Worm (Caenorhabditis elegans) whole organism, L4/young adult: Measurements from ENCODE around the gene W08F4.10.

Source experiments
- W03F9.2 ChIP-seq: fragments of 150-350 bp; optimal IDR thresholded peaks from 2 replicates; lab custom pipeline; 2014; ENCODE audit warnings: missing biosample characterization, missing genetic modification characterization
- dao-5 ChIP-seq: sonication (generic microtip); optimal IDR thresholded peaks from 2 replicates; lab custom pipeline; 2016; ENCODE audit warnings: missing genotype, missing genetic modification characterization, moderate library complexity, missing compliant biosample characterization
- him-1 ChIP-seq: sonication (generic microtip); optimal IDR thresholded peaks from 2 replicates; lab custom pipeline; 2016; ENCODE audit warnings: missing genotype, missing genetic modification reagents, missing genetic modification characterization, missing compliant biosample characterization

DNA sequence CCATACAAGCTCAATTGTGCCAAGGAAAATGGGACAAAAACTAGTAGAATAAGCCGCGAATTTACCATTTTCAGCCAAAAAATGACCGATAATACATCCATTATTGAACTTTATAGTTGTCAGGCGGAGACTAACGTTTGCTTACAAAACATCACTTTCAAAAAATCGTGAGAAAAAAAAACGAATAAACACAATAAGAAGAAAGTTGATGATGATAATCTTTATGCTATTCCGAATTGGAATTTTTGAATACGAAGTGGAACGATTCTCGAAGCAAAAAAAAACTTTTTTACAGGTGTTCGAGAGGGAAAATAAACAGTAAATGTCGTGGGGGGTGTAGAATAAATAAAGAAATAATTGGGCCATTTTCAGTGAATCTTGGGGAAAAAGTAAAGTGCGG lies 13.4 kb downstream of the W08F4.10 start, which contains the start of gene W08F4.7:
- TF ChIP-seq W03F9.2 (no peak), dao-5 (tag; lab: Kevin White, UChicago) (no peak), him-1 (no peak)
